Fruit fly (Drosophila melanogaster): ENCODE data around the gene CG3699.

DNA sequence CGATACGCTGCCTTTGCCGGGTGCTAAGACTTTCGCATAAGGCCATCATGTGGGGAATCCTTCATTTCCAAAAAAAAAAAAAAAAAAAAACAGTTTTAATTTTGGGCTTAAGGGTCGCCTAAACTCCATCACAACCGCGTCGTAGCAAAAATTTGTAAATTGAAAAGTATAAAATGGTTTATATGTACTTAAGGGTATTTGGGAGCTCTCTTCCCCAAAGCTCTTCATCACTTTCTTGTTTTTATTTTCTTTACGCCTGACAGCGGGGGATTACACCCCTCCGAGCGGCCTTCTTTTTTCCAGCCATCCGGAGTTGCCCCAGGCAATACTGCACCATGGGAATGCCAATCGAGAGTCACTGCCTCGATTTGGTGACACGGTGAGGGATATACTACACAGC is 16.7 kb upstream of the CG3699 start:
- TF ChIP-seq Scr (GFP tag; IDR thresholded peaks at IDR 0.05; ENCODE audit: partially characterized antibody) (no peak), CG31365 (tag; optimal IDR thresholded peaks at IDR 0.05) (no peak), CG9727 (GFP tag; optimal IDR thresholded peaks at IDR 0.05) (no peak), CG5180 (GFP tag; optimal IDR thresholded peaks at IDR 0.05) (no peak), Dref (GFP tag; IDR thresholded peaks at IDR 0.05) (no peak), CG2120 (GFP tag; optimal IDR thresholded peaks at IDR 0.05) (peak; percentile 19), croc (GFP tag; conservative IDR thresholded peaks at IDR 0.05) (no peak), cato (GFP tag; optimal IDR thresholded peaks at IDR 0.05; ENCODE audit: borderline replicate concordance) (no peak), CG3407 (GFP tag; optimal IDR thresholded peaks at IDR 0.05) (no peak), vnd (GFP tag; IDR thresholded peaks at IDR 0.05; ENCODE audit: partially characterized antibody) (no peak), CTCF (GFP tag; optimal IDR thresholded peaks at IDR 0.05) (no peak), Rx (GFP tag; IDR thresholded peaks at IDR 0.05) (no peak), CG43689 (GFP tag; IDR thresholded peaks at IDR 0.05) (no peak)

All from whole organism, embryonic.